Worm (Caenorhabditis elegans): Measurements from ENCODE around the gene C49F8.1.

DNA sequence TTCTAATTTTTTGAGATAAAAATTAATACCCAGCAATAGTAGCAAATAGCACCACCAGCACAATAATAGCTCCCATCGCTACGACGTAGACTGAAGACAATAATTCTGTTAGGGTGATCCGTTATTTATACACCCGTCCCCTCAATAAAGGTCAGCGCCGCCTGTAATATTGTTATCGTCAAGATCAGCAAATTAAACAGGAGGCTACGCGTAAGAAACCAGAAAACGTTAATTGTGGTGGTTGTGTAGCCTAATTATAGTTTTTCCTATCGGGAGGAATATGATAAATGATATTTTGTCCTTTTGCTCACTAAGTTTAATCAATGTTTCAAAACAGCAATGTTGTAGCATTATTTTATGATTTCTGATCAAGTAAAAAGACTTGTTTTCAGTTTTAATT is 44.7 kb upstream of the C49F8.1 start, which contains the start of the genes cyp-13B1 and C29F7.1:
- TF ChIP-seq dox-1 (GFP tag; IDR thresholded peaks at IDR 0.05), result no peak
- TF ChIP-seq snpc-1.1 (tag; optimal IDR thresholded peaks at IDR 0.05; ENCODE audit: insufficient read depth), result no peak
- TF ChIP-seq ztf-25 (GFP tag; IDR thresholded peaks at IDR 0.05), result no peak
- TF ChIP-seq dpff-1 (tag; optimal IDR thresholded peaks at IDR 0.05), result no peak
- no peak for TF ChIP-seq F57C9.4 (tag; optimal IDR thresholded peaks at IDR 0.05)
- TF ChIP-seq zim-3 (tag; optimal IDR thresholded peaks at IDR 0.05), result no peak
- TF ChIP-seq sdz-38 (tag; optimal IDR thresholded peaks at IDR 0.05), result no peak

All from whole organism, young adult.